Fruit fly (Drosophila melanogaster) whole organism, adult: ENCODE measurements around the gene enc.

Experiments used
- CG12768 ChIP-seq: fragments of 200-800 bp; sonication (Bioruptor generic); optimal IDR thresholded peaks from 2 replicates; lab custom pipeline; 2017; ENCODE audit warnings: missing biosample characterization, missing genetic modification characterization, mild to moderate bottlenecking, moderate library complexity, missing genetic modification reagents
- CG1620 ChIP-seq: fragments of 200-800 bp; sonication (Bioruptor generic); optimal IDR thresholded peaks from 2 replicates; lab custom pipeline; 2016; ENCODE audit warnings: missing biosample characterization, missing genetic modification characterization
- CG33017 ChIP-seq: fragments of 200-800 bp; sonication (Bioruptor generic); optimal IDR thresholded peaks from 2 replicates; lab custom pipeline; 2018; ENCODE audit warnings: missing biosample characterization, mild to moderate bottlenecking, missing genetic modification characterization, moderate library complexity
- CG7101 ChIP-seq: fragments of 200-800 bp; sonication (Bioruptor generic); optimal IDR thresholded peaks from 2 replicates; lab custom pipeline; 2018; ENCODE audit warnings: missing biosample characterization, mild to moderate bottlenecking, missing genetic modification characterization, moderate library complexity
- Hr96 ChIP-seq: fragments of 200-800 bp; sonication (Bioruptor generic); optimal IDR thresholded peaks from 2 replicates; lab custom pipeline; 2016; ENCODE audit warnings: missing biosample characterization, missing genetic modification characterization
- cic ChIP-seq: fragments of 200-800 bp; sonication (Bioruptor generic); optimal IDR thresholded peaks from 2 replicates; lab custom pipeline; 2017; ENCODE audit warnings: missing biosample characterization, mild to moderate bottlenecking, missing genetic modification characterization, moderate library complexity
- kay ChIP-seq: fragments of 200-800 bp; sonication (Bioruptor generic); peaks from one replicate; lab custom pipeline; 2016; ENCODE audit warnings: missing biosample characterization, missing genetic modification characterization, borderline replicate concordance
- ovo ChIP-seq: fragments of 200-800 bp; sonication (Bioruptor generic); optimal IDR thresholded peaks from 2 replicates; lab custom pipeline; 2016; ENCODE audit warnings: missing biosample characterization, missing genetic modification characterization

DNA sequence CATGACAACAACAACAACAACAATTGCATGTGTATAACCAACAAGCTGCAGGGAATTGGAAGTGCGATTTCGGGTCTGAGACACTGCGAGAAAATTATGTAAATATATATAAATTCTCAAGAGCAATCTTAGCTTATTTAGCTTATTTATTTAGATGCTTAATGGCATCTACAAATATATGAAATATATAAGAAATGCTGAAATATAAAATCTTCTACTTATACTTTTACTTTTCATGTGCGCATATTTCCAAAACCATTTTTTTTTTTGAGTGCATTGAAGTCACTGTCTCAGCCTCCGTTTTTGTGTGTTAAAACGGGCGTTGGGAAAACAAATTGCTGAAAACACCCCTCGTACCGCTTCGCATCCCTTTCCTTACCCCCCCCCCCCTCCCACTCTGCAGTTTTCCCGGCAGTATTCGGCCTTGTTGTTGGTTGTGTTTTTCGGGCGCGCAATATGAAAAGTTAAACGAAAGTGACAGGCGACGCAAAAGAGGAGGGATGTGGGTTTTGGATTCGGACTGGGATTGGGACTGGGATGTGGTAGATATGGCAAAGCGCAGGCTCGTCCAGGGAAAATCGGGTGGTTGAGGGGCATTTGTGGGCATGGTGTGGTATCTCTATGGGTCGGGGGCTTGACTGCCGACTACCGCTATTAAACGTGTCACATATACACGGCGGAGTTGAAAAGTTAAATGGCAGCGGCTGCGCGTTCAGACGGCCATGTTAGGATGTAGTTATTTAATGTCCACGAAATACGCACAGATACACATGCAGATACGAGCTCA, 36.9 kb downstream of the enc start:
- no peak for TF ChIP-seq CG1620 (GFP tag; lab: Kevin White, UChicago)
- no peak for TF ChIP-seq CG12768
- TF ChIP-seq CG33017: no peak
- TF ChIP-seq ovo (GFP tag; lab: Kevin White, UChicago): no peak
- no peak for TF ChIP-seq kay (GFP tag; lab: Kevin White, UChicago)
- no peak for TF ChIP-seq cic (GFP tag; lab: Kevin White, UChicago)
- no peak for TF ChIP-seq Hr96 (GFP tag; lab: Kevin White, UChicago)
- TF ChIP-seq CG7101 (tag; lab: Kevin White, UChicago): no peak
